Worm (Caenorhabditis elegans): ENCODE measurements around the gene F49E8.7.

Gene F49E8.7

DNA sequence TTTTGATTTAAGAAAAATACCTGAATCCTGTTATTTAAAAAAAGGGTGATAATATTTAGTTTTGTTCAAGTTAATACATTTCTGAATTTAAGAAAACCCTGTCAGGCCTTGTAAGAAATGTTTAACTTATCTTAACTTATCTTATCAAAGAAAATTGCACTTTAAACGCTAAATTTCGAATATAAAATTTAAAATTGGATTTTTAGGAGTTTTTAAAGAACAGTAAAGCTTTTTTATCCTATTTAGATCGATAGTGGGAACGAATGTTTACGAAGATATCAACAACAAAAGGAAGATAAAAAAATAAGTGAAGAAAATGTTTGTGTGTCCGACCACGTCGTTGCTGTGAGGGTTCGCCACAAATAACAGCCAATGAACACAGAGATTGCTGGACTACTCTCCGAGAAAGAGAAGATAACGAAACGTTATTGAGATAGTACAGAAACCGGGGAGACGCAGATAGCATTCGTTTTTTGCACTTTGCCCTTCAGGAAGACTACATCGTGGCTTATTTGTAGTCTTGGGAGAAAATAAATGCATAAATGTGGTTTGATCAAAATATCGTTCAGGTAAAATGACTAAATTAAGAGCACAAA is 3.1 kb downstream of the F49E8.7 start, which contains the start of gene dif-1:
Gene dif-1 (minus strand): TSS at position 51 of the 596 bp plus-strand sequence.
- TF ChIP-seq unc-62 (GFP tag; optimal IDR thresholded peaks at IDR 0.05): no peak

- no peak for TF ChIP-seq unc-62 (GFP tag; optimal IDR thresholded peaks at IDR 0.05)
These were observed 4.1 kb downstream of the F49E8.7 start for ce11 chrIV:7552100-7552499.

DNA sequence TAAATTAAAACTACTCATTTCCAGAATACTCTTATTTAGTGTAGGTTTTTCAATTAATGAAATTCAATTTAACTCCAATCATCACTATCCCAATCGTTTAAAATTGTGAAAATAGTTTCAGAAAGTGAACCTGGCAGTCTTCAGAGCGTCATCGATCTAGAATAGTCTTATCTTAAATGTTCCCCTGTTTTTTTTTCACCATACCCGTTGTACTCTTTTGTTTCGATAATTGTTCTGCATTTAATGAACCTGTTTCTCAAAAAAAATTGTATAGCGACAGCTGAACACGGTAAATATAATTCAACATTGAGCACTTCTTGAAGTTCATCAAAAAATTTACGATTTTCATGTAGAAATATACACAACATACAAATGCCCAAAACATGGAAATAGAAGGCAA is 4.9 kb downstream of the F49E8.7 start:
- TF ChIP-seq unc-62 (GFP tag; optimal IDR thresholded peaks at IDR 0.05): no peak

- no peak for TF ChIP-seq unc-62 (GFP tag; optimal IDR thresholded peaks at IDR 0.05)
These were observed 5.7 kb downstream of the F49E8.7 start, which contains the start of gene pam-1 for ce11 chrIV:7550445-7550844. Gene pam-1, minus strand, starts transcription at chrIV:7550812.

ce11 chrIV:7549844-7550243 is 6.3 kb downstream of the F49E8.7 start:
- TF ChIP-seq unc-62 (GFP tag; optimal IDR thresholded peaks at IDR 0.05): no peak

DNA sequence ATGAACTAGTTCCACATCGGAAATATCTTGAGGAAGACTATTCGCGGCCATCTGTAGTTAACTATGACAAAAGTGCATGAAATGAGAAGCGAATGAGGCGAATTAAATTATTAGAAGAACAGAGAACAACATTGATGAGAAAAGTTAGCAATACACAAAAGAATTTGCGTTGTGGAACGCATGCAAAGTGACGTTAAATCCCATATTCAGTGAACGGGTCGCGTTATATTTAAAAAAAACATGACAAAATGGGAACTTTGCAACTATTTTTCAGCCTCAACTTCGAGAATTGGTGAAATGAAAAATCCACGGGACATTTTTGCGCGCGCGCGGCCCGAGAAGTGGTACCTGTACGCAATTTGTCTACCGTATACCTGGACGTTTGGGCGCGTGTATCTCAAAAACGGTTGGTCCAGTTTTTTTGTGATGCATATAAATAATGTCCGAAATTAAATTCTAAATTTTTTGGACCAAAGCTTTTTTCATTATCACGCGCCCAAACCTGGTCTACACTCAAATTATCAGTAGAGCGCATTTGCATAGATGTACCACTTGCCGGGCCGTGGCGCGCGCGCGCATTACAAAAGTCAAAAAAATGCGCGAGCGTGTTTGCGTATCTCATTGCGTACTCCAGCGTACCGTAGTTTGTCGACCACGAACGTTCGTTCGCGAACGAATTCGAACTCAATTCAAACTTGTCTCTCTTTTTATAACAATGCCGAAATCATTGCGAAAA is 8.2 kb downstream of the F49E8.7 start, which contains the start of the genes cdd-2 and oef-1:
Gene cdd-2 (minus strand): TSS at position 51 of the 736 bp plus-strand sequence.
Gene oef-1 (plus strand): TSS at position 575 of the 736 bp plus-strand sequence.
- no peak for TF ChIP-seq unc-62 (GFP tag; optimal IDR thresholded peaks at IDR 0.05)

ce11 chrIV:7543662-7544061 is 12.5 kb downstream of the F49E8.7 start:
- TF ChIP-seq unc-62 (GFP tag; optimal IDR thresholded peaks at IDR 0.05): no peak

DNA sequence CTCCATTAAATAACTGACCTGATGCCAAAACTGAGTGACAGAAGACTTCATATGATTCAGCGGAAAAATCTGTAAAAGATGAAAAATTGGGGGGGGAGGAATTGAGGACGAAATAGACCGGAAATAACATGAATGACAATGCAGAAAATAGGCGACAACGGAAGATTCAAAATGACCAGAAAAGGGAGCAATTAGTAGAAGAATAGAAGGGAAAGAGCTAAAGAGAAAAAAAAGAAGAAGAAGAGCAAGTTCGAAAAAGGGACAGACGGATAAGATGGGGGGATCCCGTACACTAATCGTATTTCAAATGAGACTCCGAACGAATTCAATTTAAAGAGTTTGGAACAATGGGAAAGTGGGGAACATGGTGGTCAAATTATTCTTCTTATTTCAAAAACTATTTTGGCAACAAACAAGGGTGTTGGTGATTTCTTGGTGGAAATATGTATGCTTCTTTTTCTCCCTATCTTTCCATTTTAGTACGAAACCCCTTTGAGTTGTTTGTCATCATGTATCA is 13.6 kb downstream of the F49E8.7 start, which contains the start of gene R05G6.10:
Gene R05G6.10 (minus strand): TSS at position 51 of the 517 bp plus-strand sequence.
- TF ChIP-seq unc-62 (GFP tag; optimal IDR thresholded peaks at IDR 0.05): no peak

ce11 chrIV:7532360-7532759 is 23.8 kb downstream of the F49E8.7 start, which contains the start of gene R05G6.1:
Gene R05G6.1, plus strand, starts transcription at chrIV:7532660.
- no peak for TF ChIP-seq unc-62 (GFP tag; optimal IDR thresholded peaks at IDR 0.05)

- TF ChIP-seq unc-62 (GFP tag; optimal IDR thresholded peaks at IDR 0.05): no peak
These were observed 25.7 kb downstream of the F49E8.7 start for ce11 chrIV:7530226-7531070.

DNA sequence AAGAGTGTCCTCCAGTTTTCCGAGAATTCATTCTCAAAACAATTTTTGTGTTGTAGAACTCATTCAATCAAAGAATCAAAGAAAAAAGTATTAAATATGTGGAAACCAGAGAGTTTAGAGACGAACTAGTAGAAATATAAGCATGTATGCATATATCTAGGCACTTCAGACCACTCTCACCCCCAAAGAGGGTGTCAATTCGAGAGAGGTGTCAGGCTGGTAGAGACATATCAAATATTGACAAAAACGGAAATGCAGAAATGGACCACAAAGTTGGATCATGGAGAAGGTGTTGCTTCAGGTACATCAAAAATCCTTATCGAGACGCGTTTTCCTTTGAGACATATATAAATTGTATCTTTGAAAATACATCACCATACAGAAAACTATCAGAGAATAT is 32.4 kb downstream of the F49E8.7 start:
- TF ChIP-seq unc-62 (GFP tag; optimal IDR thresholded peaks at IDR 0.05): no peak

ce11 chrIV:7521591-7521990 is 34.6 kb downstream of the F49E8.7 start:
- no peak for TF ChIP-seq unc-62 (GFP tag; optimal IDR thresholded peaks at IDR 0.05)

ce11 chrIV:7520841-7521240 is 35.3 kb downstream of the F49E8.7 start:
- no peak for TF ChIP-seq unc-62 (GFP tag; optimal IDR thresholded peaks at IDR 0.05)

ce11 chrIV:7520258-7520657 is 35.9 kb downstream of the F49E8.7 start:
- TF ChIP-seq unc-62 (GFP tag; optimal IDR thresholded peaks at IDR 0.05): no peak

- TF ChIP-seq unc-62 (GFP tag; optimal IDR thresholded peaks at IDR 0.05): no peak
These were observed 40.0 kb downstream of the F49E8.7 start, which contains the start of the genes R05G6.9 and R05G6.3 for ce11 chrIV:7516167-7516566. Gene R05G6.9, minus strand, starts transcription at chrIV:7516267. Gene R05G6.3, plus strand, starts transcription at chrIV:7516552.

Data from whole organism, dauer.